Fruit fly (Drosophila melanogaster): Measurements from ENCODE around the gene Ts.

- TF ChIP-seq pan (optimal IDR thresholded peaks at IDR 0.05) (no peak), psq (optimal IDR thresholded peaks at IDR 0.05) (no peak), Dll (optimal IDR thresholded peaks at IDR 0.05) (no peak)
Observed at dm6 chr2L:2956992-2957391, 12.4 kb downstream of the Ts start.
